Worm (Caenorhabditis elegans) whole organism, young adult: ENCODE results near the gene srbc-39.

Source experiments
- F22D6.2 ChIP-seq: sonication (generic microtip); optimal IDR thresholded peaks from 2 replicates; lab custom pipeline; 2016; ENCODE audit warnings: mild to moderate bottlenecking, missing genetic modification characterization, missing compliant biosample characterization
- F52B5.7 ChIP-seq: sonication (generic microtip); optimal IDR thresholded peaks from 2 replicates; lab custom pipeline; 2016; ENCODE audit warnings: mild to moderate bottlenecking, missing genetic modification characterization, missing compliant biosample characterization
- K11D2.4 ChIP-seq: fragments of 200-800 bp; sonication (Bioruptor generic); IDR thresholded peaks from 2 replicates; pipeline ENCODE4 v1.3.6; 2022; ENCODE audit warnings: missing genetic modification reagents, missing genetic modification characterization, missing compliant biosample characterization
- K12H6.12 ChIP-seq: fragments of 200-800 bp; sonication (Bioruptor generic); optimal IDR thresholded peaks from 2 replicates; lab custom pipeline; 2018; ENCODE audit warnings: mild to moderate bottlenecking, missing genetic modification characterization, missing compliant biosample characterization
- T26A5.8 ChIP-seq: sonication (generic microtip); optimal IDR thresholded peaks from 2 replicates; lab custom pipeline; 2016; ENCODE audit warnings: missing genetic modification characterization, missing compliant biosample characterization
- ZK185.1 ChIP-seq: sonication (generic microtip); optimal IDR thresholded peaks from 2 replicates; lab custom pipeline; 2016; ENCODE audit warnings: mild to moderate bottlenecking, missing genetic modification characterization, missing compliant biosample characterization; ENCODE audit not compliant: poor library complexity, severe bottlenecking
- akir-1 ChIP-seq: fragments of 200-800 bp; sonication (Bioruptor generic); optimal IDR thresholded peaks from 2 replicates; lab custom pipeline; 2018; ENCODE audit warnings: mild to moderate bottlenecking, missing genetic modification characterization, moderate library complexity, missing compliant biosample characterization
- aptf-3 ChIP-seq: fragments of 200-800 bp; sonication (Bioruptor generic); IDR thresholded peaks from 2 replicates; pipeline ENCODE4 v1.3.6; 2022; ENCODE audit warnings: missing genetic modification characterization, missing compliant biosample characterization
- attf-3 ChIP-seq: fragments of 200-800 bp; sonication (Bioruptor generic); conservative IDR thresholded peaks from 2 replicates; pipeline ENCODE4 v1.3.6; 2022; ENCODE audit warnings: missing genetic modification reagents, missing genetic modification characterization, missing compliant biosample characterization
- attf-5 ChIP-seq: fragments of 200-800 bp; sonication (Bioruptor generic); optimal IDR thresholded peaks from 2 replicates; lab custom pipeline; 2018; ENCODE audit warnings: mild to moderate bottlenecking, missing genetic modification characterization, missing compliant biosample characterization
- attf-6 ChIP-seq: fragments of 200-800 bp; sonication (Bioruptor generic); IDR thresholded peaks from 2 replicates; pipeline ENCODE4 v1.3.6; 2022; ENCODE audit warnings: missing genetic modification reagents, missing genetic modification characterization, missing compliant biosample characterization
- cebp-1 ChIP-seq, 2 experiments: fragments of 200-800 bp in 1 of 2; sonication (Bioruptor generic) in 1 of 2; sonication (generic microtip) in 1 of 2; IDR thresholded peaks in 1 of 2; optimal IDR thresholded peaks in 1 of 2; 2 replicates each; pipeline versions ENCODE4 v1.3.6 to Lab custom; 2017 to 2022; ENCODE audit warnings: missing compliant biosample characterization in 2 of 2, missing genetic modification characterization in 2 of 2, mild to moderate bottlenecking in 1 of 2, missing genetic modification reagents in 1 of 2, moderate library complexity in 1 of 2
- cebp-2 ChIP-seq: fragments of 200-800 bp; sonication (Bioruptor generic); IDR thresholded peaks from 2 replicates; pipeline ENCODE4 v1.3.6; 2022; ENCODE audit warnings: missing genetic modification characterization, missing compliant biosample characterization
- ceh-27 ChIP-seq: fragments of 200-800 bp; sonication (Bioruptor generic); optimal IDR thresholded peaks from 2 replicates; lab custom pipeline; 2018; ENCODE audit warnings: mild to moderate bottlenecking, missing genetic modification characterization, moderate library complexity, missing compliant biosample characterization
- die-1 ChIP-seq: sonication (generic microtip); optimal IDR thresholded peaks from 2 replicates; lab custom pipeline; 2016; ENCODE audit warnings: missing genotype, mild to moderate bottlenecking, missing genetic modification characterization, missing compliant biosample characterization
- dox-1 ChIP-seq: fragments of 200-800 bp; sonication (Bioruptor generic); IDR thresholded peaks from 2 replicates; pipeline ENCODE4 v1.3.6; 2022; ENCODE audit warnings: missing genetic modification reagents, missing genetic modification characterization, missing compliant biosample characterization
- egl-44 ChIP-seq: fragments of 200-800 bp; sonication (Bioruptor generic); IDR thresholded peaks from 2 replicates; pipeline ENCODE4 v1.3.6; 2022; ENCODE audit warnings: missing genetic modification reagents, missing genetic modification characterization, missing compliant biosample characterization
- egrh-3 ChIP-seq: fragments of 200-800 bp; sonication (Bioruptor generic); IDR thresholded peaks from 2 replicates; pipeline ENCODE4 v1.3.6; 2022; ENCODE audit warnings: missing genetic modification reagents, missing genetic modification characterization, missing compliant biosample characterization
- ekl-4 ChIP-seq: fragments of 200-800 bp; sonication (Bioruptor generic); IDR thresholded peaks from 2 replicates; pipeline ENCODE4 v1.3.6; 2022; ENCODE audit warnings: missing genetic modification reagents, missing genetic modification characterization, missing compliant biosample characterization
- ets-4 ChIP-seq: fragments of 200-800 bp; sonication (Bioruptor generic); optimal IDR thresholded peaks from 2 replicates; lab custom pipeline; 2018; ENCODE audit warnings: mild to moderate bottlenecking, missing genetic modification characterization, missing compliant biosample characterization
- hmg-1.2 ChIP-seq: fragments of 200-800 bp; sonication (Bioruptor generic); IDR thresholded peaks from 2 replicates; pipeline ENCODE4 v1.3.6; 2022; ENCODE audit warnings: missing genetic modification reagents, missing genetic modification characterization, missing compliant biosample characterization
- let-526 ChIP-seq: fragments of 200-800 bp; sonication (Bioruptor generic); IDR thresholded peaks from 2 replicates; pipeline ENCODE4 v1.3.6; 2022; ENCODE audit warnings: missing genetic modification reagents, missing genetic modification characterization, missing compliant biosample characterization
- let-607 ChIP-seq, 2 experiments: fragments of 200-800 bp in 1 of 2; sonication (Bioruptor generic) in 1 of 2; sonication (generic microtip) in 1 of 2; optimal IDR thresholded peaks; 2 replicates each; lab custom pipeline; 2016 to 2018; ENCODE audit warnings: mild to moderate bottlenecking in 2 of 2, missing compliant biosample characterization in 2 of 2, missing genetic modification characterization in 2 of 2, moderate library complexity in 2 of 2, missing genotype in 1 of 2
- lin-26 ChIP-seq: fragments of 200-800 bp; sonication (Bioruptor generic); IDR thresholded peaks from 2 replicates; pipeline ENCODE4 v1.3.6; 2022; ENCODE audit warnings: missing genetic modification reagents, missing genetic modification characterization, missing compliant biosample characterization
- lin-40 ChIP-seq: sonication (generic microtip); optimal IDR thresholded peaks from 2 replicates; lab custom pipeline; 2016; ENCODE audit warnings: missing genetic modification characterization, mild to moderate bottlenecking, missing compliant biosample characterization, missing genotype, missing genetic modification reagents
- lin-54 ChIP-seq: fragments of 200-800 bp; sonication (Bioruptor generic); optimal IDR thresholded peaks from 2 replicates; lab custom pipeline; 2018; ENCODE audit warnings: mild to moderate bottlenecking, missing genetic modification characterization, missing compliant biosample characterization
- lir-1 ChIP-seq: fragments of 200-800 bp; sonication (Bioruptor generic); conservative IDR thresholded peaks from 2 replicates; pipeline ENCODE4 v1.3.6; 2022; ENCODE audit warnings: missing genetic modification reagents, missing genetic modification characterization, missing compliant biosample characterization
- madf-10 ChIP-seq: sonication (generic microtip); optimal IDR thresholded peaks from 2 replicates; lab custom pipeline; 2016; ENCODE audit warnings: mild to moderate bottlenecking, missing genetic modification characterization, missing compliant biosample characterization
- madf-3 ChIP-seq: fragments of 200-800 bp; sonication (Bioruptor generic); IDR thresholded peaks from 2 replicates; pipeline ENCODE4 v1.3.6; 2022; ENCODE audit warnings: missing genetic modification reagents, missing genetic modification characterization, missing compliant biosample characterization
- madf-8 ChIP-seq: fragments of 200-800 bp; sonication (Bioruptor generic); conservative IDR thresholded peaks from 2 replicates; pipeline ENCODE4 v1.3.6; 2022; ENCODE audit warnings: missing genetic modification reagents, missing genetic modification characterization, missing compliant biosample characterization
- mel-28 ChIP-seq: sonication (generic microtip); optimal IDR thresholded peaks from 2 replicates; lab custom pipeline; 2016; ENCODE audit warnings: borderline replicate concordance, mild to moderate bottlenecking, missing genetic modification characterization, missing compliant biosample characterization
- nfyb-1 ChIP-seq: fragments of 200-800 bp; sonication (Bioruptor generic); IDR thresholded peaks from 2 replicates; pipeline ENCODE4 v1.3.6; 2022; ENCODE audit warnings: missing genetic modification reagents, missing genetic modification characterization, missing compliant biosample characterization
- nhr-120 ChIP-seq: fragments of 200-800 bp; sonication (Bioruptor generic); IDR thresholded peaks from 2 replicates; pipeline ENCODE4 v1.3.6; 2022; ENCODE audit warnings: missing genetic modification characterization, missing compliant biosample characterization
- nhr-90 ChIP-seq: sonication (generic microtip); optimal IDR thresholded peaks from 2 replicates; lab custom pipeline; 2016; ENCODE audit warnings: missing genotype, mild to moderate bottlenecking, missing genetic modification characterization, missing compliant biosample characterization
- pha-4 ChIP-seq: fragments of 150-350 bp; sonication (generic microtip); optimal IDR thresholded peaks from 2 replicates; lab custom pipeline; 2014; ENCODE audit warnings: missing biosample characterization, missing genetic modification reagents, missing genetic modification characterization
- rcor-1 ChIP-seq: fragments of 200-800 bp; sonication (Bioruptor generic); IDR thresholded peaks from 2 replicates; pipeline ENCODE4 v1.3.6; 2022; ENCODE audit warnings: missing genetic modification reagents, missing genetic modification characterization, missing compliant biosample characterization
- somi-1 ChIP-seq: fragments of 200-800 bp; sonication (Bioruptor generic); optimal IDR thresholded peaks from 2 replicates; lab custom pipeline; 2018; ENCODE audit warnings: mild to moderate bottlenecking, missing genetic modification characterization, missing compliant biosample characterization
- sptf-2 ChIP-seq: fragments of 200-800 bp; sonication (Bioruptor generic); optimal IDR thresholded peaks from 2 replicates; lab custom pipeline; 2018; ENCODE audit warnings: mild to moderate bottlenecking, missing genetic modification characterization, missing compliant biosample characterization
- tlf-1 ChIP-seq: fragments of 200-800 bp; sonication (Bioruptor generic); optimal IDR thresholded peaks from 2 replicates; lab custom pipeline; 2018; ENCODE audit warnings: mild to moderate bottlenecking, missing genetic modification characterization, missing compliant biosample characterization
- xnd-1 ChIP-seq: sonication (generic microtip); optimal IDR thresholded peaks from 2 replicates; lab custom pipeline; 2016; ENCODE audit warnings: missing genotype, missing genetic modification reagents, missing genetic modification characterization, missing compliant biosample characterization
- ztf-22 ChIP-seq: fragments of 200-800 bp; sonication (Bioruptor generic); optimal IDR thresholded peaks from 2 replicates; lab custom pipeline; 2018; ENCODE audit warnings: mild to moderate bottlenecking, missing genetic modification characterization, moderate library complexity, missing compliant biosample characterization

The srbc-39 gene

ce11 chrV:731330-731729, 22.4 kb downstream of the srbc-39 start (continued):
- TF ChIP-seq ztf-22 (GFP tag; lab: Kevin White, UChicago): peak; percentile 93
- peak in 1 of 2 experiments; percentile 85 for TF ChIP-seq let-607 (tag; optimal IDR thresholded peaks at IDR 0.05; lab: Kevin White, UChicago)
- no peak for TF ChIP-seq sptf-2 (GFP tag; lab: Kevin White, UChicago)
- TF ChIP-seq ceh-27 (GFP tag; lab: Kevin White, UChicago): peak; percentile 41
- TF ChIP-seq mel-28 (tag; lab: Kevin White, UChicago): no peak
- no peak for TF ChIP-seq attf-3 (GFP tag; lab: Robert Waterston, UW)
- peak; percentile 78 for TF ChIP-seq ekl-4 (GFP tag; lab: Robert Waterston, UW)
- TF ChIP-seq lin-54 (GFP tag; lab: Kevin White, UChicago): peak; percentile 61
- TF ChIP-seq madf-10 (tag; lab: Kevin White, UChicago): peak; percentile 79
- TF ChIP-seq ZK185.1 (tag; lab: Kevin White, UChicago): peak; percentile 73
- TF ChIP-seq somi-1: peak; percentile 89
- peak; percentile 84 for TF ChIP-seq F22D6.2 (tag; lab: Kevin White, UChicago)
- TF ChIP-seq nhr-120: no peak
- no peak for TF ChIP-seq attf-6 (GFP tag; lab: Robert Waterston, UW)
- peak; percentile 76 for TF ChIP-seq F52B5.7 (tag; lab: Kevin White, UChicago)
- no peak for TF ChIP-seq aptf-3 (GFP tag; lab: Robert Waterston, UW)
- TF ChIP-seq attf-5: peak; percentile 81
- TF ChIP-seq tlf-1 (GFP tag; lab: Kevin White, UChicago): peak; percentile 84
- TF ChIP-seq K12H6.12 (tag; lab: Kevin White, UChicago): peak; percentile 71
- peak; percentile 64; the same call in 1 of the 2 replicates for TF ChIP-seq madf-3
- TF ChIP-seq pha-4 (tag; lab: Kevin White, UChicago): peak; percentile 93
- peak; percentile 67 for TF ChIP-seq egrh-3
- peak; percentile 89 for TF ChIP-seq nfyb-1 (GFP tag; lab: Robert Waterston, UW)
- peak; percentile 84 for TF ChIP-seq ets-4
- peak; percentile 73 for TF ChIP-seq lin-26 (GFP tag; lab: Robert Waterston, UW)
- peak; percentile 79 for TF ChIP-seq nhr-90
- TF ChIP-seq K11D2.4 (GFP tag; lab: Robert Waterston, UW): peak; percentile 84
- TF ChIP-seq egl-44 (GFP tag; lab: Robert Waterston, UW): peak; percentile 88; the same call in 1 of the 2 replicates
- peak; percentile 73 for TF ChIP-seq lir-1
- 0 out of 2 replicates have a peak, but pooled peaks have one; percentile 61 for TF ChIP-seq cebp-2
- no peak for TF ChIP-seq T26A5.8 (tag; lab: Kevin White, UChicago)
- no peak for TF ChIP-seq akir-1 (GFP tag; lab: Kevin White, UChicago)
- TF ChIP-seq die-1 (tag; lab: Kevin White, UChicago): peak; percentile 57
- no peak for TF ChIP-seq madf-8 (GFP tag; lab: Robert Waterston, UW)
- TF ChIP-seq rcor-1 (GFP tag; lab: Robert Waterston, UW): peak; percentile 47; the same call in 1 of the 2 replicates
- peak; percentile 96 for TF ChIP-seq let-526 (GFP tag; lab: Robert Waterston, UW)
- no peak for TF ChIP-seq xnd-1 (tag; lab: Kevin White, UChicago)
- peak; percentile 60; the same call in 1 of the 2 replicates for TF ChIP-seq dox-1
- TF ChIP-seq hmg-1.2 (GFP tag; lab: Robert Waterston, UW): peak; percentile 85
- TF ChIP-seq cebp-1 (GFP tag; IDR thresholded peaks at IDR 0.05; lab: Robert Waterston, UW): peak; percentile 33; the same call in 1 of the 2 replicates
- TF ChIP-seq cebp-1 (tag; optimal IDR thresholded peaks at IDR 0.05; lab: Kevin White, UChicago): peak; percentile 89
- TF ChIP-seq lin-40: peak; percentile 75
- TF ChIP-seq, all 124 proteins: peak for 54
